Fruit fly (Drosophila melanogaster) whole organism, wandering third instar larva: Measurements from ENCODE around the gene Sfp26Ad.
A peak's percentile ranks its signal among the peaks of the same experiment; 100 is the strongest.

Source experiments
- Abd-B ChIP-seq: fragments of >200 bp; optimal IDR thresholded peaks from 2 replicates; lab custom pipeline; 2017; ENCODE audit warnings: missing biosample characterization, missing genetic modification characterization
- CG32264 ChIP-seq: fragments of 200-800 bp; sonication (Bioruptor generic); optimal IDR thresholded peaks from 2 replicates; lab custom pipeline; 2016; ENCODE audit warnings: missing biosample characterization, missing genetic modification characterization
- CG9705 ChIP-seq: fragments of 200-800 bp; sonication (Bioruptor generic); optimal IDR thresholded peaks from 2 replicates; lab custom pipeline; 2018; ENCODE audit warnings: missing biosample characterization, mild to moderate bottlenecking, missing genetic modification characterization
- CrebA ChIP-seq: fragments of 200-800 bp; sonication (Bioruptor generic); optimal IDR thresholded peaks from 2 replicates; lab custom pipeline; 2016; ENCODE audit warnings: missing biosample characterization, mild to moderate bottlenecking, missing genetic modification characterization, borderline replicate concordance
- Dfd ChIP-seq: fragments of >200 bp; optimal IDR thresholded peaks from 2 replicates; lab custom pipeline; 2017; ENCODE audit warnings: missing biosample characterization, missing genetic modification characterization
- Dif ChIP-seq: fragments of 200-275, 200-300 bp; sonication (Bioruptor generic); optimal IDR thresholded peaks from 2 replicates; lab custom pipeline; 2018; ENCODE audit warnings: missing biosample characterization, missing genetic modification characterization; ENCODE audit not compliant: partially characterized antibody
- GATAd ChIP-seq: sonication (Bioruptor generic); optimal IDR thresholded peaks from 2 replicates; lab custom pipeline; 2016; ENCODE audit warnings: missing biosample characterization, missing genetic modification characterization
- HLH106 ChIP-seq: fragments of 200-800 bp; optimal IDR thresholded peaks from 3 replicates; lab custom pipeline; 2019; ENCODE audit warnings: missing biosample characterization, mild to moderate bottlenecking, missing genetic modification characterization, moderate library complexity
- Hnf4 ChIP-seq: fragments of 200-800 bp; sonication (Bioruptor generic); optimal IDR thresholded peaks from 2 replicates; lab custom pipeline; 2016; ENCODE audit warnings: missing biosample characterization, mild to moderate bottlenecking, missing genetic modification characterization
- Hr78 ChIP-seq: fragments of >200 bp; optimal IDR thresholded peaks from 2 replicates; lab custom pipeline; 2017; ENCODE audit warnings: missing biosample characterization, missing genetic modification characterization
- Hr83 ChIP-seq: fragments of 200-300 bp; sonication (Bioruptor generic); optimal IDR thresholded peaks from 2 replicates; lab custom pipeline; 2016; ENCODE audit warnings: missing biosample characterization, mild to moderate bottlenecking, missing genetic modification characterization, moderate library complexity; ENCODE audit not compliant: poor library complexity, severe bottlenecking
- Jra ChIP-seq: sonication (Bioruptor generic); optimal IDR thresholded peaks from 2 replicates; lab custom pipeline; 2016; ENCODE audit warnings: missing biosample characterization, missing genetic modification characterization
- Mio ChIP-seq: sonication (Bioruptor generic); optimal IDR thresholded peaks from 2 replicates; lab custom pipeline; 2016; ENCODE audit warnings: missing biosample characterization, missing genetic modification characterization
- Myc ChIP-seq: fragments of >200 bp; optimal IDR thresholded peaks from 2 replicates; lab custom pipeline; 2017
- N ChIP-seq: fragments of >200 bp; optimal IDR thresholded peaks from 2 replicates; lab custom pipeline; 2018; ENCODE audit warnings: missing biosample characterization, missing external identifiers, missing genetic modification characterization
- OdsH ChIP-seq: fragments of 200-800 bp; sonication (Bioruptor generic); optimal IDR thresholded peaks from 2 replicates; lab custom pipeline; 2016; ENCODE audit warnings: missing biosample characterization, mild to moderate bottlenecking, missing genetic modification characterization
- Rel ChIP-seq, 2 experiments: fragments of 200-800 bp; sonication (Bioruptor generic) in 1 of 2; optimal IDR thresholded peaks; 2 replicates in 1 of 2; 3 replicates in 1 of 2; lab custom pipeline; 2016 to 2019; ENCODE audit warnings: mild to moderate bottlenecking in 2 of 2, missing biosample characterization in 2 of 2, missing genetic modification characterization in 2 of 2, moderate library complexity in 1 of 2
- Sp1 ChIP-seq: fragments of 200-800 bp; sonication (Bioruptor generic); optimal IDR thresholded peaks from 3 replicates; lab custom pipeline; 2019; ENCODE audit warnings: missing biosample characterization, mild to moderate bottlenecking, missing genetic modification characterization, moderate library complexity
- Vsx2 ChIP-seq: fragments of 200-300, 225-300 bp; sonication (Bioruptor generic); optimal IDR thresholded peaks from 2 replicates; lab custom pipeline; 2018; ENCODE audit warnings: missing biosample characterization, missing genetic modification characterization; ENCODE audit not compliant: partially characterized antibody
- br ChIP-seq: fragments of 200-800 bp; sonication (Bioruptor generic); optimal IDR thresholded peaks from 2 replicates; lab custom pipeline; 2016; ENCODE audit warnings: missing biosample characterization, missing genetic modification characterization
- brk ChIP-seq: fragments of 200-800 bp; sonication (Bioruptor generic); optimal IDR thresholded peaks from 2 replicates; lab custom pipeline; 2016; ENCODE audit warnings: missing biosample characterization, mild to moderate bottlenecking, missing genetic modification characterization
- dl ChIP-seq, 2 experiments: fragments of 175-275, 200-275 bp in 1 of 2; fragments of 200-275 bp in 1 of 2; sonication (Bioruptor generic); optimal IDR thresholded peaks; lab custom pipeline; 2018; ENCODE audit warnings: mild to moderate bottlenecking in 2 of 2, missing biosample characterization in 2 of 2, missing genetic modification characterization in 2 of 2, moderate library complexity in 2 of 2; ENCODE audit not compliant: partially characterized antibody in 2 of 2, insufficient read depth in 1 of 2
- dmrt93B ChIP-seq: fragments of 200-800 bp; sonication (Bioruptor generic); optimal IDR thresholded peaks from 2 replicates; lab custom pipeline; 2018; ENCODE audit warnings: missing biosample characterization, mild to moderate bottlenecking, missing genetic modification characterization
- dsf ChIP-seq: sonication (Bioruptor generic); optimal IDR thresholded peaks from 2 replicates; lab custom pipeline; 2016; ENCODE audit warnings: missing biosample characterization, missing genetic modification characterization, borderline replicate concordance
- ey ChIP-seq: fragments of 200-800 bp; sonication (Bioruptor generic); optimal IDR thresholded peaks from 2 replicates; lab custom pipeline; 2016; ENCODE audit warnings: missing biosample characterization, missing genetic modification characterization
- foxo ChIP-seq, 2 experiments: fragments of 200-800 bp; sonication (Bioruptor generic); optimal IDR thresholded peaks; 2 replicates in 1 of 2; 3 replicates in 1 of 2; lab custom pipeline; 2016 to 2017; ENCODE audit warnings: missing biosample characterization in 2 of 2, missing genetic modification characterization in 2 of 2
- fru ChIP-seq: fragments of 200-800 bp; sonication (Bioruptor generic); optimal IDR thresholded peaks from 3 replicates; lab custom pipeline; 2016; ENCODE audit warnings: missing biosample characterization, mild to moderate bottlenecking, missing genetic modification characterization
- h ChIP-seq: fragments of 200-800 bp; sonication (Bioruptor generic); optimal IDR thresholded peaks from 3 replicates; lab custom pipeline; 2016; ENCODE audit warnings: missing biosample characterization, mild to moderate bottlenecking, missing genetic modification characterization
- jim ChIP-seq: fragments of 175-275, 200-325 bp; sonication (Bioruptor generic); optimal IDR thresholded peaks from 2 replicates; lab custom pipeline; 2016; ENCODE audit warnings: missing biosample characterization, mild to moderate bottlenecking, missing genetic modification characterization
- lola ChIP-seq: fragments of >200 bp; optimal IDR thresholded peaks from 2 replicates; lab custom pipeline; 2017; ENCODE audit warnings: missing biosample characterization, missing genetic modification characterization
- pan ChIP-seq: fragments of >200 bp; optimal IDR thresholded peaks from 2 replicates; lab custom pipeline; 2017
- psq ChIP-seq: fragments of 200-800 bp; sonication (Bioruptor generic); optimal IDR thresholded peaks from 3 replicates; lab custom pipeline; 2017; ENCODE audit warnings: missing biosample characterization, mild to moderate bottlenecking, missing genetic modification characterization, moderate library complexity
- rgr ChIP-seq: fragments of 200-800 bp; sonication (Bioruptor generic); optimal IDR thresholded peaks from 3 replicates; lab custom pipeline; 2016; ENCODE audit warnings: missing biosample characterization, mild to moderate bottlenecking, missing genetic modification characterization
- sage ChIP-seq: fragments of 200-800 bp; sonication (Bioruptor generic); optimal IDR thresholded peaks from 2 replicates; lab custom pipeline; 2016; ENCODE audit warnings: missing biosample characterization, mild to moderate bottlenecking, missing genetic modification characterization
- sv ChIP-seq: fragments of 200-800 bp; sonication (Bioruptor generic); optimal IDR thresholded peaks from 3 replicates; lab custom pipeline; 2016; ENCODE audit warnings: missing biosample characterization, missing genetic modification characterization
- tai ChIP-seq: sonication (Bioruptor generic); optimal IDR thresholded peaks from 2 replicates; lab custom pipeline; 2016; ENCODE audit warnings: missing biosample characterization, missing genetic modification characterization
- usp ChIP-seq: fragments of >200 bp; optimal IDR thresholded peaks from 2 replicates; lab custom pipeline; 2017; ENCODE audit warnings: missing biosample characterization, missing genetic modification characterization
- woc ChIP-seq: sonication (Bioruptor generic); optimal IDR thresholded peaks from 2 replicates; lab custom pipeline; 2016; ENCODE audit warnings: missing biosample characterization, mild to moderate bottlenecking, missing genetic modification characterization

Sfp26Ad gene

DNA sequence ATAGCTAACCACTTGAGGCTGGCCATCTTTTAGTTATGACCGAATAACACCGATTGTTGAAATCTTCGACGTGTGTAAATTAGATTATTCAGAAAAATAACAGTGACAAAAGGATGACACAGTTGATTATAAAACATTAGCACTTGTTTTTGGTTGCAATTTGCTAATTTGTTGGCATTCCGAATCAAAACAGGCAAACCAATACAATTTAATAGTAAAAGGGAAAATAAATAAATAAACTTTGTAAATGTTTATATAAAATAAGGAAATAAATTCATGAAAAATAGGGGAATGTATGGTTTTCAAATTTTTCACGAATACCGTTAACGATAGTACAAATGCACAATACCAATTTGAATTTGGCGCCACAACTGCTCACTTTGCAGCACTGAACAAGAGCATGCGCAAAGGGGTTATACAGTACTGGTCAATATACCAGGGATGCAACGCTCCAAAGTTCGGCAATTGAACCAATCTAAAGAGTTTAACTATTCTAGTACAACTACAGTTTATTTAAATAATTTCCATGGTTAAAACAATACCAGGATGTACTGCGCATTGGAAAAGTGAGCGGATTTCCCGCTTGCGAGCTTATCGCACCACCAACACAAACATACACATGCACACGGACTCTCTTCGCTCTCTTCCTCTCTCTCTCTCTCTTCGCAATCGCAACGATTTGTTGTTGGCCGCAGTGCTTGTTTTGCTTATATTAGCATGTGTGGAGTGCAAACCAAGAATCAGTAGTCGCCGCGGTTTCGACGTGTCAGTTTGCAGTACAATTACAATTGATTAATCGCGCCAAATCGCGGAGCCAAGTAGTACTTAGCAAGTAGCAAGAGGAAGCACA is at the start of gene Sfp26Ad, which contains the start of gene Gpdh1:
TSS of gene Sfp26Ad (minus strand) at position 76 of the 850 bp plus-strand sequence.
TSS of gene Gpdh1 (plus strand) at position 415 of the 850 bp plus-strand sequence.
- no peak for TF ChIP-seq Rel (GFP tag; optimal IDR thresholded peaks at IDR 0.05; lab: Kevin White, UChicago)
- TF ChIP-seq Rel (tag; optimal IDR thresholded peaks at IDR 0.05; lab: Kevin White, UChicago), result peak; percentile 46
- TF ChIP-seq Hr78 (GFP tag; lab: Kevin White, UChicago), result no peak
- TF ChIP-seq ey, result peak; percentile 74
- TF ChIP-seq CrebA, result peak; percentile 89
- TF ChIP-seq Hr83 (GFP tag; lab: Kevin White, UChicago), result peak; percentile 76
- TF ChIP-seq N (GFP tag; lab: Kevin White, UChicago), result no peak
- TF ChIP-seq rgr, result peak; percentile 87
- no peak for TF ChIP-seq tai (GFP tag; lab: Kevin White, UChicago)
- peak; percentile 38 for TF ChIP-seq Myc
- TF ChIP-seq sage (GFP tag; lab: Kevin White, UChicago), result peak; percentile 76
- TF ChIP-seq br, result peak; percentile 75
- peak; percentile 72 for TF ChIP-seq Jra (GFP tag; lab: Kevin White, UChicago)
- peak; percentile 87 for TF ChIP-seq h (GFP tag; lab: Kevin White, UChicago)
- TF ChIP-seq dsf (GFP tag; lab: Kevin White, UChicago), result peak; percentile 88
- TF ChIP-seq Dif (GFP tag; lab: Kevin White, UChicago), result peak; percentile 95
- TF ChIP-seq dl (GFP tag; optimal IDR thresholded peaks at IDR 0.05; lab: Kevin White, UChicago; ENCODE audit: insufficient read depth in 1 of 2, partially characterized antibody in 2 of 2), result peak; percentile 92 to 96
- TF ChIP-seq CG9705 (GFP tag; lab: Kevin White, UChicago), result peak; percentile 79
- peak; percentile 57 for TF ChIP-seq CG32264 (GFP tag; lab: Kevin White, UChicago)
- peak; percentile 80 for TF ChIP-seq OdsH
- no peak for TF ChIP-seq jim (GFP tag; lab: Kevin White, UChicago)
- peak; percentile 44 for TF ChIP-seq woc (GFP tag; lab: Kevin White, UChicago)
- peak; percentile 83 for TF ChIP-seq fru (GFP tag; lab: Kevin White, UChicago)
- TF ChIP-seq Vsx2 (GFP tag; lab: Kevin White, UChicago), result peak; percentile 29
- TF ChIP-seq foxo (GFP tag; optimal IDR thresholded peaks at IDR 0.05; lab: Kevin White, UChicago), result peak; percentile 30 to 82
- no peak for TF ChIP-seq usp (GFP tag; lab: Kevin White, UChicago)
- TF ChIP-seq brk (GFP tag; lab: Kevin White, UChicago), result peak; percentile 67
- peak; percentile 72 for TF ChIP-seq HLH106 (tag; lab: Kevin White, UChicago)
- TF ChIP-seq Dfd (GFP tag; lab: Kevin White, UChicago), result no peak
- peak; percentile 59 for TF ChIP-seq Sp1 (GFP tag; lab: Kevin White, UChicago)
- no peak for TF ChIP-seq pan (lab: Kevin White, UChicago)
- TF ChIP-seq Hnf4 (GFP tag; lab: Kevin White, UChicago), result peak; percentile 87
- TF ChIP-seq lola (GFP tag; lab: Kevin White, UChicago), result no peak
- TF ChIP-seq sv (GFP tag; lab: Kevin White, UChicago), result peak; percentile 89
- no peak for TF ChIP-seq Abd-B (GFP tag; lab: Kevin White, UChicago)
- peak; percentile 78 for TF ChIP-seq psq (GFP tag; lab: Kevin White, UChicago)
- peak; percentile 23 for TF ChIP-seq GATAd (GFP tag; lab: Kevin White, UChicago)
- TF ChIP-seq dmrt93B (GFP tag; lab: Kevin White, UChicago), result no peak
- TF ChIP-seq Mio, result no peak

DNA sequence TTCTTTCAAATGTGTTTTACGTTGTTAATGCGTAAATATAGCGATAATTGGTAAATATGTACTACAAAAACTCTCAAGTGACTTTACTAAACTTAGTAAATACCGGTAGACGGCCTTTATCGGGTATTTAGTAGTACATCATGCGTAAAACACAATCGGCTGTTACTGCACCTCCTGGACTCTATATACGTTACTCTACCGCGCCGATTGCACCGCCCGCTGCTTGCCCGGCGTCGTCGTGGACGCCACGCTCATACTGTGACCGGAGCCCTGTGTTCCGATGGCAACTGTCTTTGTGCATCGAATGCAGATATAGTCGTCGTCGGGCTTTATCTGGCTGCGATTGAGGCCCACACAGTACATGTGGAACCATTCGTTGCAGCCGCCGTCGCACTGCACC is 47.3 kb upstream of the Sfp26Ad start:
- TF ChIP-seq usp (GFP tag; lab: Kevin White, UChicago) (no peak), Abd-B (GFP tag; lab: Kevin White, UChicago) (no peak), CrebA (no peak), HLH106 (tag; lab: Kevin White, UChicago) (no peak), psq (GFP tag; lab: Kevin White, UChicago) (no peak), CG9705 (GFP tag; lab: Kevin White, UChicago) (no peak), Mio (no peak), CG32264 (GFP tag; lab: Kevin White, UChicago) (no peak), Hr83 (GFP tag; lab: Kevin White, UChicago) (no peak), Vsx2 (GFP tag; lab: Kevin White, UChicago) (no peak), Dif (GFP tag; lab: Kevin White, UChicago) (no peak), woc (GFP tag; lab: Kevin White, UChicago) (no peak)
